Fruit fly (Drosophila melanogaster) whole organism, embryonic: ENCODE results near the gene CG15199.

Experiments
- CG11560 ChIP-seq: fragments of 200-800 bp; sonication (Bioruptor generic); IDR thresholded peaks from 3 replicates; pipeline ENCODE4 v1.3.6; 2022; ENCODE audit warnings: missing biosample characterization, missing genetic modification characterization
- CG12769 ChIP-seq: fragments of 200-800 bp; sonication (Bioruptor generic); optimal IDR thresholded peaks from 2 replicates; lab custom pipeline; 2019; ENCODE audit warnings: missing biosample characterization, mild to moderate bottlenecking, missing genetic modification characterization, moderate library complexity
- CG15514 ChIP-seq: fragments of 200-800 bp; sonication (Bioruptor generic); optimal IDR thresholded peaks from 3 replicates; lab custom pipeline; 2017; ENCODE audit warnings: missing biosample characterization, missing genetic modification characterization, mild to moderate bottlenecking, moderate library complexity, missing genetic modification reagents
- CG15601 ChIP-seq: fragments of 200-800 bp; sonication (Bioruptor generic); optimal IDR thresholded peaks from 3 replicates; lab custom pipeline; 2019; ENCODE audit warnings: missing biosample characterization, mild to moderate bottlenecking, missing genetic modification characterization, moderate library complexity
- CG17385 ChIP-seq: fragments of 200-800 bp; sonication (Bioruptor generic); optimal IDR thresholded peaks from 3 replicates; lab custom pipeline; 2018; ENCODE audit warnings: missing biosample characterization, mild to moderate bottlenecking, missing genetic modification characterization
- CG34376 ChIP-seq: fragments of 200-800 bp; sonication (Bioruptor generic); optimal IDR thresholded peaks from 2 replicates; lab custom pipeline; 2018; ENCODE audit warnings: missing biosample characterization, mild to moderate bottlenecking, missing genetic modification characterization
- Chrac-16 ChIP-seq: fragments of 200-800 bp; sonication (Bioruptor generic); optimal IDR thresholded peaks from 3 replicates; lab custom pipeline; 2016; ENCODE audit warnings: missing biosample characterization, missing genetic modification characterization
- Doc3 ChIP-seq: fragments of 200-800 bp; sonication (Bioruptor generic); IDR thresholded peaks from 3 replicates; pipeline ENCODE4 v1.3.6; 2022; ENCODE audit warnings: missing biosample characterization, missing genetic modification characterization; ENCODE audit not compliant: partially characterized antibody
- danr ChIP-seq: fragments of 200-800 bp; sonication (Bioruptor generic); IDR thresholded peaks from 2 replicates; pipeline ENCODE4 v1.3.6; 2022; ENCODE audit warnings: missing biosample characterization, missing genetic modification characterization
- hbn ChIP-seq: fragments of 200-800 bp; sonication (Bioruptor generic); IDR thresholded peaks from 2 replicates; pipeline ENCODE4 v1.3.6; 2022; ENCODE audit warnings: missing biosample characterization, missing genetic modification characterization; ENCODE audit not compliant: partially characterized antibody
- zen ChIP-seq: fragments of 200-800 bp; sonication (Bioruptor generic); optimal IDR thresholded peaks from 3 replicates; lab custom pipeline; 2018; ENCODE audit warnings: missing biosample characterization, mild to moderate bottlenecking, missing genetic modification characterization, moderate library complexity

DNA sequence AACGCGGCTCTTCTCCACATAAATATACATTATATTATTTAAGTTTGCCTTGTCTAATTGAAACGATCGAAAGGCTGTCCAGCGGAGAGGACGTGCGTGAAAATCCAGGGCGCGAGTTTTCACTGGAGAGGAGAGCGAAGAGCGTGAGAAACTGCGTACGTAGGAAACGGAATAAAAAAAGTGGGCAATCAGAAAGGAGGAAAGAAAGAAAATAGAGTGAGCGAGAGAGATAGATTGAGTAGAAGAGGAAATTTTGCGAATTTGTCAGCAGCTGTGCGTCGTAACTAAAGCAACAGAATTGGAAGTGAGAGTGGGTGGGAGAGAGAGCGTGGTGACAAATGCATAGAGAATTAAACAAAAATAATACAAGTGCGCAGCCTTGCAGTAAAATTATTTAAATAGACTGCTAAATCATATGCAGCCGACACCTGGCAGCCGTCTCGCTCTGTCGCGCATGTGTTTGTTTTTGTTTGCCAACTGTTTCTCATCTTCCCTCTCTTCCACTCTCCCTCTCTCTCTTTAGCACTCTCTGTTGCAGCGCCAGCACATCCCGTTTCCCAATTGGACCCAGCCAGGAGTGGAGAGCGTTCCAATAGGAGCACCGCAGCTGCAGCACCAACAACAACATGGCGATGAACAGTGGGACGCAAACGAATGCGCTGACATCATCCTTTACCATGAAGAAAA, 13.0 kb upstream of the CG15199 start:
- TF ChIP-seq CG12769 (tag; lab: Kevin White, UChicago) = peak; percentile 72
- no peak for TF ChIP-seq danr (GFP tag; lab: Robert Waterston, UW)
- TF ChIP-seq CG17385 (GFP tag; lab: Kevin White, UChicago) = peak; percentile 70
- no peak for TF ChIP-seq CG11560 (tag; lab: Robert Waterston, UW)
- TF ChIP-seq CG15514 = no peak
- TF ChIP-seq zen (tag; lab: Kevin White, UChicago) = no peak
- TF ChIP-seq hbn = no peak
- TF ChIP-seq Doc3 (GFP tag; lab: Robert Waterston, UW) = no peak
- TF ChIP-seq CG15601 = no peak
- no peak for TF ChIP-seq Chrac-16 (GFP tag; lab: Kevin White, UChicago)
- TF ChIP-seq CG34376 (GFP tag; lab: Kevin White, UChicago) = no peak
